Fruit fly (Drosophila melanogaster): ENCODE measurements around the gene CG31088.

The CG31088 gene

dm6 chr3R:15925939-15926338 is 24.8 kb downstream of the CG31088 start (continued):
- no peak for TF ChIP-seq CG5953 (GFP tag; IDR thresholded peaks at IDR 0.05)
- no peak for TF ChIP-seq CG10147 (GFP tag; optimal IDR thresholded peaks at IDR 0.05)
- 0 out of 3 replicates have a peak, but pooled peaks have one; percentile 56 for TF ChIP-seq ci (GFP tag; IDR thresholded peaks at IDR 0.05)
- TF ChIP-seq CG6683 (GFP tag; optimal IDR thresholded peaks at IDR 0.05), result no peak
- no peak for TF ChIP-seq sna (GFP tag; IDR thresholded peaks at IDR 0.05; ENCODE audit: partially characterized antibody)
- no peak for TF ChIP-seq CG7556 (GFP tag; optimal IDR thresholded peaks at IDR 0.05)
- TF ChIP-seq CG1832 (GFP tag; optimal IDR thresholded peaks at IDR 0.05), result no peak
- no peak for TF ChIP-seq br (optimal IDR thresholded peaks at IDR 0.05)
- TF ChIP-seq grau (tag; optimal IDR thresholded peaks at IDR 0.05), result no peak
- 0 out of 2 replicates have a peak, but pooled peaks have one; percentile 16 for TF ChIP-seq sob (GFP tag; IDR thresholded peaks at IDR 0.05)
- TF ChIP-seq CG31441 (GFP tag; IDR thresholded peaks at IDR 0.05), result no peak
- TF ChIP-seq Dfd (GFP tag; optimal IDR thresholded peaks at IDR 0.05), result no peak
- peak; percentile 76 for TF ChIP-seq Med (GFP tag)
- TF ChIP-seq CG31365 (tag; optimal IDR thresholded peaks at IDR 0.05), result no peak
- peak; percentile 36 for TF ChIP-seq CG15514 (GFP tag; optimal IDR thresholded peaks at IDR 0.05)
- no peak for TF ChIP-seq dimm (GFP tag; IDR thresholded peaks at IDR 0.05)
- peak; percentile 23 for TF ChIP-seq Sox102F (GFP tag; optimal IDR thresholded peaks at IDR 0.05)
- TF ChIP-seq Atf3 (GFP tag; optimal IDR thresholded peaks at IDR 0.05), result no peak
- no peak for TF ChIP-seq vnd (GFP tag; IDR thresholded peaks at IDR 0.05; ENCODE audit: partially characterized antibody)
- peak; percentile 7; the same call in 1 of the 2 replicates for TF ChIP-seq Rfx (GFP tag; IDR thresholded peaks at IDR 0.05)
- peak; percentile 41 for TF ChIP-seq CG2678 (tag; optimal IDR thresholded peaks at IDR 0.05)
- peak; percentile 65 for TF ChIP-seq Asciz (GFP tag; optimal IDR thresholded peaks at IDR 0.05)
- TF ChIP-seq odd (GFP tag; optimal IDR thresholded peaks at IDR 0.05), result peak; percentile 10
- TF ChIP-seq CG17568 (GFP tag; optimal IDR thresholded peaks at IDR 0.05), result peak; percentile 6
- TF ChIP-seq CG1603 (tag; optimal IDR thresholded peaks at IDR 0.05), result peak; percentile 0
- TF ChIP-seq ATbp (GFP tag; optimal IDR thresholded peaks at IDR 0.05), result peak; percentile 64
- TF ChIP-seq kah (GFP tag; optimal IDR thresholded peaks at IDR 0.05), result no peak
- no peak for TF ChIP-seq pfk (GFP tag; optimal IDR thresholded peaks at IDR 0.05)

DNA sequence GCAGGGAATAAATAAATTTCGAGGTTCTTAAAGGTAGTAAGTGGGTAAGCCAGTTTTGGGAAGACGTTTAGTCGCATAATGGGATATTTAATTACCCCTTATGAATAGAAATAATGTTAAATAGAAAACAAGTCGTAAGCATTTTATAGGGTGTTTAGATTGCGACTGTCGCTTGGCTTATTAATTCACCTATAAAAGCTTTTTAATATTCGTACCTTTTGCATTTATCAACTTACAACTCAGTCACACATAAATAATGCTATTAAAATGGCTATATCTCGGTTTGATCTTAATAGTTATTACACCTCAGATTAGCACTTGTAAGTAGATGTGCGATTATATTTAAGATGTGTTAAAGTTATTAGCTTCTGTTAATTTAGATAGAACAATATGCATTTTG is 25.4 kb downstream of the CG31088 start, which contains the start of gene CG34276:
Gene CG34276, plus strand, starts transcription at position 301 of the 400 bp plus-strand sequence.
- no peak for TF ChIP-seq trh (GFP tag; optimal IDR thresholded peaks at IDR 0.05)
- TF ChIP-seq inv (GFP tag; IDR thresholded peaks at IDR 0.05; ENCODE audit: partially characterized antibody), result no peak
- TF ChIP-seq Sox102F (GFP tag; optimal IDR thresholded peaks at IDR 0.05), result no peak
- TF ChIP-seq ken (GFP tag; IDR thresholded peaks at IDR 0.05), result no peak
- TF ChIP-seq MESR4 (GFP tag; optimal IDR thresholded peaks at IDR 0.05), result no peak
- TF ChIP-seq ranshi (GFP tag; IDR thresholded peaks at IDR 0.05), result no peak
- no peak for TF ChIP-seq Abd-B (GFP tag; optimal IDR thresholded peaks at IDR 0.05)
- TF ChIP-seq CG18764 (GFP tag; optimal IDR thresholded peaks at IDR 0.05), result no peak
- TF ChIP-seq ash1 (GFP tag; optimal IDR thresholded peaks at IDR 0.05), result no peak
- no peak for TF ChIP-seq Meics (GFP tag; optimal IDR thresholded peaks at IDR 0.05)
- TF ChIP-seq gcm (GFP tag; optimal IDR thresholded peaks at IDR 0.05), result no peak
- TF ChIP-seq hbn (GFP tag; IDR thresholded peaks at IDR 0.05; ENCODE audit: partially characterized antibody), result no peak
- TF ChIP-seq CG7928 (GFP tag; optimal IDR thresholded peaks at IDR 0.05), result no peak
- TF ChIP-seq E2f1 (GFP tag; IDR thresholded peaks at IDR 0.05), result no peak
- no peak for TF ChIP-seq nerfin-1 (tag; optimal IDR thresholded peaks at IDR 0.05)
- TF ChIP-seq HLH3B (GFP tag; IDR thresholded peaks at IDR 0.05), result no peak
- no peak for TF ChIP-seq CG1603 (tag; optimal IDR thresholded peaks at IDR 0.05)
- no peak for TF ChIP-seq fd102C (GFP tag; optimal IDR thresholded peaks at IDR 0.05)
